Worm (Caenorhabditis elegans) whole organism, L4/young adult: ENCODE data around the gene polg-1.

ENCODE experiments used
- W03F9.2 ChIP-seq: fragments of 150-350 bp; optimal IDR thresholded peaks from 2 replicates; lab custom pipeline; 2014; ENCODE audit warnings: missing biosample characterization, missing genetic modification characterization
- dao-5 ChIP-seq: sonication (generic microtip); optimal IDR thresholded peaks from 2 replicates; lab custom pipeline; 2016; ENCODE audit warnings: missing genotype, missing genetic modification characterization, moderate library complexity, missing compliant biosample characterization
- him-1 ChIP-seq: sonication (generic microtip); optimal IDR thresholded peaks from 2 replicates; lab custom pipeline; 2016; ENCODE audit warnings: missing genotype, missing genetic modification reagents, missing genetic modification characterization, missing compliant biosample characterization

The polg-1 gene

DNA sequence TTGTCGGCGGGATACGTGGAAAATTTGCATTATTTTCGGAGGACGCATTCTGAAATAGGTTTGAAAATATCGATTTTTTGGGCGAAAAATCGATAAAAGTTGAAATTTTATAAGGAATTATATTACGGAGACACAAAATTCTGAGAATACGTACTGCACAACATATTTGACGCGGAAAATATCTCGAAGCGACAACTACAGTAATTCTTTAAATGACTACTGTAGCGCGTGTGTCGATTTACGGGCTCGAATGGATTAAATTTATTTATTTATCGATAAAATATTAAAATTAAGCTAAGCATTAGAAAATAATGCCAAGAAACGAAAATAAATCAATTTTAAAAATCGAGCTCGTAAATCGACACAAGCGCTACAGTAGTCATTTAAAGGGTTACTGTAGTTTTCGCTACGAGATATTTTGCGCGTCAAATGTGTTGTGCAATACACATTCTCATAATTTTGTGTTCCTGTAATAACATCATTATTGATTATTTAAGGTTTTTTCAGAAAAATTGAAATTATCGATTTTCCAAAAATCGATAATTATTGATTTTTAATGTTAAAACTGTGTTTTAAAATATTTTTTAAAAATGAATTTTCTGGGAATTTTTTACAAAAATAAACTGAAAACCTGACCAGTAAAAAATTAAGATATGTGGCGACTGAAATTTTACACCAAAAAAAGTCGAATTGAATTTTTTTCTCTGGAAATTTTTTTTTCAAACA, at the start of gene polg-1:
Gene polg-1, minus strand, starts transcription at position 51 of the 726 bp plus-strand sequence.
- TF ChIP-seq him-1 = no peak
- TF ChIP-seq W03F9.2 = no peak
- TF ChIP-seq dao-5 = no peak

- no peak for TF ChIP-seq him-1
- no peak for TF ChIP-seq W03F9.2
- no peak for TF ChIP-seq dao-5
Measured at ce11 chrII:12249042-12249441, 49.3 kb upstream of the polg-1 start, which contains the start of gene tag-276. Gene tag-276 (minus strand): TSS chrII:12249142.

- TF ChIP-seq W03F9.2 (no peak), dao-5 (no peak), him-1 (no peak)
Measured at ce11 chrII:12242551-12242950, 42.8 kb upstream of the polg-1 start, which contains the start of gene Y57A10A.24. Gene Y57A10A.24 (plus strand): TSS chrII:12242946.

- TF ChIP-seq dao-5 (no peak), W03F9.2 (no peak), him-1 (no peak)
Measured at ce11 chrII:12241792-12242191, 42.0 kb upstream of the polg-1 start.

- no peak for TF ChIP-seq W03F9.2
- no peak for TF ChIP-seq him-1
- no peak for TF ChIP-seq dao-5
Measured at ce11 chrII:12240088-12240487, 40.3 kb upstream of the polg-1 start, which contains the start of gene txdc-12.1. Gene txdc-12.1 (plus strand): TSS chrII:12240388.

DNA sequence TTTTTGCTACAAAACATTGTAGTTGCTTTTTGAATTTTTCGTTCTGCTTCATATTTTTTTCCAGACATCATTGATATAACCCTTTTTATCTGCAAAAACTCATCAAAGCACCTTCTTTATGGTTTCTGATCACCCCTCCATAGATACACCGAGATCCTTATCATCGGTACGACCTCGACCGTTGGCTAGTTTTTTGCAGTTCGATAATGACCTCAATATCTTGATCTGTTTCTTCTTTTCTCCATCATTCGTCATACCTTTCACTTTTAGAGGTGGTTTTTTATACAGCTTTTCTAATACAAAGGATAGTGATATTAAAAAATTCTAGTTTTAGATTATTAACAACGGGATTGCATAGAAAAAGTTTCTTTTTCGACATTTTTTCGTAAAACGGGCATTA, 39.7 kb upstream of the polg-1 start:
- TF ChIP-seq W03F9.2 = no peak
- TF ChIP-seq him-1 = no peak
- TF ChIP-seq dao-5 = no peak

DNA sequence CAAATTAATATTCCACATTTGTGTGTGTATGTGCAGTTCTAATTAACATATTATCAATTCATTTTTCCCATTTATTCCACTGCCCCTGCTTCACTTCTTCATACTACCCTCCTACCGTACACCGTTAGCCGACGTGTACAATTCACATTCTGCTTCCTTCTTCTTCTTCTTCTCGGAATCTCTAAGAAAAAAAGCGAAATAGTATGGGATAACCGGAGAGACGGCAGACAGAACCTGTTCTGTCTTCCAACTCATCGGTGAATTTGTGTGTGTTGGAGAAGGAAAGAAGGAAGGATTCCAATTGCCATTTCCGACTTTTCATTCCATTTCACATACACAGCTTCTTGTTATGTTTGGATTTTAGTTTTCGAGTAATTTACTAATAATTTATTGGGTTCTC, 37.8 kb upstream of the polg-1 start:
- TF ChIP-seq him-1 (no peak), dao-5 (no peak), W03F9.2 (no peak)

DNA sequence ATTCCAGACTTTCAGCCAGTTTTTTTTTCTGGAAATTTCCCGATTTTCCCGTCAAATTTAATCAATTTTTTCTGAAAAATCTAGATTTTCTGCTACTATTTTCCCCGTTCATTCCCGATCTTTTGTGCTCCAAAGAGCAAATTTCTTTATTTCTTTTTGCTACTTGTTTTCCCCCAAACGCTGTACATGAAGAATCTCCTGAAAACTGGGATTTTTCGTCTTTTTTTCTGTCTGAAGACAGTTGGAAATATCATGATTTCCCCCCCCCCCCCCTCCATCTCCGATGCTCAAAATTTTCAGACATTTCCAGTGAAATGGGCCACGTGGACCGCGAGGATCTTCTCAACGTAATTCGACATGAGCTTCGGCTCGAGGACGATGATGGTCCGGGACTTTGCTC, 28.2 kb upstream of the polg-1 start, which contains the start of gene sinh-1:
Gene sinh-1, plus strand, starts transcription at position 301 of the 400 bp plus-strand sequence.
- TF ChIP-seq him-1 (no peak), W03F9.2 (no peak), dao-5 (no peak)

DNA sequence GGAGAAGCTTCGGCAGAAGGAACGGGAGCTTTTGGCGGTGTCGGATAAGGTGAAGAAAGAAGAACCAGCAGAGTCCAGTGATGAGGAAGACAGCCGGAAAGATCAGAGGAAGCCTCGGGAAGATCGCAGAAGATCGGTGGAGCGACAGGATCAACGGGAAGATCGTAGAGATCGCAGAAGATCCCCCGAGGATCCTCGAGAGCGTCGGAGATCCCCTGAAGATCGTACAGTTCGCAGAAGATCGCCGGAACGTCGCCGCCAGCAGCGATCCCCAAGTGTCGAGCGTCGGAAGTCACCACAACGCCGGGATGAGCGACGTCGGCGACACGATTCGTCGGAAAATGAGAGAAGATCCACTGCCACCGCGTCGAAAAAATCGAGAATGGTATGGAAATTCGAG, 26.4 kb upstream of the polg-1 start:
- TF ChIP-seq dao-5 (no peak), W03F9.2 (no peak), him-1 (no peak)

ce11 chrII:12224916-12225406, 25.2 kb upstream of the polg-1 start, which contains the start of the genes pqn-87 and rsr-2:
Gene pqn-87 (minus strand): TSS chrII:12225086.
Gene rsr-2 (plus strand): TSS chrII:12225356.
- no peak for TF ChIP-seq dao-5

DNA sequence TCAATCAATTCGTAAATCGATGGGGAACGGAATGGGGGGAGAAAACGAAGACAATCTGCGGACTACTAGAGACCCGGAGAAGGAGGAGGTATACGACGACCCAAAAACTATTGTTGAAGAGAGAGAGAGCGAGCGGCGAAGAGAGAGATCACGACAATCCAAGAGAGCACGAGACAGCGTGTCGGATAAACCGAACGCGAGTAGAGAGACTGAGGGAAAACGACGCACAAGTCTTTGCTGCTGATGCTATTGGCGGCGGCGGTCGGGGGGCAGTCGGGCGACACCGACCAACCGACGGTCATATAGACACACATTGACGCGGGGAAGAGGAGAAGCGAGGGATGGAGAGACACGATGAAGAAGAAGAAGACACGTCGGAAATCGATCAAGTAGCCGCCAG, 22.8 kb upstream of the polg-1 start:
- peak; percentile 20 for TF ChIP-seq W03F9.2
- TF ChIP-seq him-1 = peak; percentile 5
- TF ChIP-seq dao-5 = peak; percentile 31

ce11 chrII:12214562-12214961, 14.8 kb upstream of the polg-1 start:
- no peak for TF ChIP-seq W03F9.2
- no peak for TF ChIP-seq dao-5
- no peak for TF ChIP-seq him-1

DNA sequence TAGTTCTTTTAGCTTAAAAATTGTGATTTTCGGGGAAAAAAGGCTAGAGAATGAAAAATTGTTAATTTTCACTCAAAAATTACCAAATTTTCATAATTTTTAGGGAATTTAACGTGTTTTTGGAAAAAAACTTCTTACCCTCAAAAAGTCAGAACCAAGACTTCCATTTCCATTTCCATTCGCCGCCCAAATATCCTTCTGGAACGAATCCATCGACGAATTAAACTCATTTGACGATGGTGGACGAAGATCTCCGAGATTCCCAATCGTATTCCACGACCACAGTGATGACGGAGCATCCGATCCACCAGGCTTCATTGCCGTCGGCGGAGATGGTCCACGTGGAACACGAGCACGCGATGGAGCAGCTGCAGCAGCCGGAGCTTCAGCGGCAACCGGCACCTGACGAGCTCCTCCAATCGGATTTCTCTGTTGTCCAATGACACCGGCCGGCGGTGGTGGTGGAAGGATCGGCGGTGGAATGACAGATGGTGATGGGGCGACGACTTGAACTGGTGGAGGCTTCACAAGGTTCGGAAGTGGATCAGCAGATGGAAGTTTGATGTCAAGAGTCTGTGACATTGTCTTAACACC, 12.0 kb upstream of the polg-1 start:
- TF ChIP-seq W03F9.2 (no peak), dao-5 (no peak), him-1 (no peak)

ce11 chrII:12208741-12209140, 9.0 kb upstream of the polg-1 start:
- TF ChIP-seq W03F9.2 (no peak), him-1 (no peak), dao-5 (no peak)

DNA sequence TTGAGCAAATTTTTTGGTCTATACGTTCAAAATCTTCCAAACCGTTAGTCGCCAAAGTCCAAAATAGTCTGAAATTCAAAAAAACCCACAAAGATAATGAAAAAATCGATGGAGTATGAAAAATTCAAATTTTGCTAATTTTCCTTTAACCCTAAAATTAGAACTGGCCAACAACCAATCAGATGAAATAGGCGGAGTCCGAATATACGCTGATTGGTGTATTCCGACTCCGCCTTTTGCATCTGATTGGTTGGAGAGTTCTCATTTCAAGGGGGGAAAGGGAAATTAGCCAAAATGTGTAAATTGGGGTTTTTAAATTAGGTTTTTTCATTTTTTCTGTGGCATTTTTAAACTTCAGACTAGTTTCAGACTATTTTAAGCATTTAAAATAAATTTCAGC, 4.9 kb upstream of the polg-1 start:
- TF ChIP-seq W03F9.2 (no peak), dao-5 (no peak), him-1 (no peak)

- TF ChIP-seq him-1 (no peak), dao-5 (no peak), W03F9.2 (no peak)
Measured at ce11 chrII:12202921-12203320, 3.2 kb upstream of the polg-1 start, which contains the start of gene aqp-12. Gene aqp-12 (plus strand): TSS chrII:12203221.
